Worm (Caenorhabditis elegans) whole organism, L2 larva: ENCODE data around the gene sqv-8.

ENCODE experiments used
- blmp-1 ChIP-seq: sonication (generic microtip); optimal IDR thresholded peaks from 2 replicates; lab custom pipeline; 2017; ENCODE audit warnings: missing genetic modification characterization, mild to moderate bottlenecking, missing compliant biosample characterization, antibody characterized with exemption, moderate library complexity; ENCODE audit not compliant: insufficient read depth
- crh-2 ChIP-seq: sonication (generic microtip); optimal IDR thresholded peaks from 2 replicates; lab custom pipeline; 2017; ENCODE audit warnings: missing biosample characterization, missing genetic modification characterization
- egl-27 ChIP-seq: sonication (generic microtip); optimal IDR thresholded peaks from 3 replicates; lab custom pipeline; 2017; ENCODE audit warnings: missing biosample characterization, missing genetic modification reagents, missing genetic modification characterization
- mdl-1 ChIP-seq, 2 experiments: fragments of 150-350 bp in 1 of 2; sonication (generic microtip) in 1 of 2; optimal IDR thresholded peaks; 2 replicates each; lab custom pipeline; 2017; ENCODE audit warnings: missing biosample characterization in 2 of 2, missing genetic modification characterization in 2 of 2
- nhr-12 ChIP-seq: fragments of 150-350 bp; optimal IDR thresholded peaks from 2 replicates; lab custom pipeline; 2014; ENCODE audit warnings: missing biosample characterization, missing genetic modification characterization
- nhr-129 ChIP-seq: fragments of 150-350 bp; optimal IDR thresholded peaks from 2 replicates; lab custom pipeline; 2014; ENCODE audit warnings: missing biosample characterization, missing genetic modification characterization
- nhr-21 ChIP-seq: fragments of 150-350 bp; optimal IDR thresholded peaks from 2 replicates; lab custom pipeline; 2014; ENCODE audit warnings: missing biosample characterization, missing genetic modification characterization
- nhr-77 ChIP-seq: fragments of 150-350 bp; optimal IDR thresholded peaks from 2 replicates; lab custom pipeline; 2014; ENCODE audit warnings: missing biosample characterization, missing genetic modification characterization
- snpc-4 ChIP-seq: fragments of 150-350 bp; optimal IDR thresholded peaks from 2 replicates; lab custom pipeline; 2014; ENCODE audit warnings: missing biosample characterization, missing genetic modification characterization
- unc-39 ChIP-seq: fragments of 150-350 bp; optimal IDR thresholded peaks from 2 replicates; lab custom pipeline; 2014; ENCODE audit warnings: missing biosample characterization, missing genetic modification characterization
- unc-55 ChIP-seq: fragments of 150-350 bp; sonication (generic microtip); optimal IDR thresholded peaks from 3 replicates; lab custom pipeline; 2014; ENCODE audit warnings: missing biosample characterization, missing genetic modification reagents, missing genetic modification characterization
- ztf-11 ChIP-seq: sonication (generic microtip); optimal IDR thresholded peaks from 2 replicates; lab custom pipeline; 2017; ENCODE audit warnings: missing biosample characterization, missing genetic modification characterization

- TF ChIP-seq snpc-4 (tag; lab: Kevin White, UChicago) (no peak), mdl-1 (tag; optimal IDR thresholded peaks at IDR 0.05; lab: Kevin White, UChicago) (no peak), unc-39 (no peak), nhr-12 (tag; lab: Kevin White, UChicago) (no peak), blmp-1 (tag; lab: Kevin White, UChicago) (no peak), egl-27 (tag; lab: Kevin White, UChicago) (no peak), ztf-11 (tag; lab: Kevin White, UChicago) (no peak), nhr-21 (tag; lab: Kevin White, UChicago) (no peak), crh-2 (tag; lab: Kevin White, UChicago) (no peak), nhr-77 (tag; lab: Kevin White, UChicago) (no peak), unc-55 (GFP tag; lab: Kevin White, UChicago) (no peak), nhr-129 (tag; lab: Kevin White, UChicago) (no peak)
These were observed 18.8 kb downstream of the sqv-8 start, which contains the start of gene ZK1320.5 for ce11 chrII:9665577-9665976.
